Worm (Caenorhabditis elegans) whole organism, young adult: Measurements from ENCODE around the gene C13A10.1.
A peak's percentile ranks its signal among the peaks of the same experiment; 100 is the strongest.

ENCODE experiments used
- C17E4.6 ChIP-seq: fragments of 200-800 bp; sonication (Bioruptor generic); IDR thresholded peaks from 2 replicates; pipeline ENCODE4 v1.3.6; 2022; ENCODE audit warnings: missing genetic modification reagents, missing genetic modification characterization, missing compliant biosample characterization
- F23B12.7 ChIP-seq: sonication (generic microtip); optimal IDR thresholded peaks from 2 replicates; lab custom pipeline; 2017; ENCODE audit warnings: missing genetic modification characterization, mild to moderate bottlenecking, missing compliant biosample characterization, antibody characterized with exemption, moderate library complexity; ENCODE audit not compliant: insufficient read depth
- F37B4.10 ChIP-seq: fragments of 200-800 bp; sonication (Bioruptor generic); IDR thresholded peaks from 2 replicates; pipeline ENCODE4 v1.3.6; 2022; ENCODE audit warnings: missing genetic modification characterization, missing compliant biosample characterization
- F55B11.4 ChIP-seq: sonication (generic microtip); optimal IDR thresholded peaks from 2 replicates; lab custom pipeline; 2016; ENCODE audit warnings: missing compliant biosample characterization, missing genetic modification characterization, borderline replicate concordance; ENCODE audit not compliant: insufficient read depth
- F57A8.1 ChIP-seq: fragments of 200-800 bp; sonication (Bioruptor generic); optimal IDR thresholded peaks from 2 replicates; lab custom pipeline; 2018; ENCODE audit warnings: mild to moderate bottlenecking, missing genetic modification characterization, moderate library complexity, missing compliant biosample characterization
- Y53F4B.3 ChIP-seq: fragments of 200-800 bp; sonication (Bioruptor generic); IDR thresholded peaks from 2 replicates; pipeline ENCODE4 v1.3.6; 2022; ENCODE audit warnings: missing genetic modification reagents, missing genetic modification characterization, missing compliant biosample characterization
- Y53G8AR.9 ChIP-seq: fragments of 200-800 bp; sonication (Bioruptor generic); conservative IDR thresholded peaks from 2 replicates; pipeline ENCODE4 v1.3.6; 2022; ENCODE audit warnings: missing genetic modification reagents, missing genetic modification characterization, missing compliant biosample characterization
- akir-1 ChIP-seq: fragments of 200-800 bp; sonication (Bioruptor generic); optimal IDR thresholded peaks from 2 replicates; lab custom pipeline; 2018; ENCODE audit warnings: mild to moderate bottlenecking, missing genetic modification characterization, moderate library complexity, missing compliant biosample characterization
- aptf-2 ChIP-seq: fragments of 200-800 bp; sonication (Bioruptor generic); conservative IDR thresholded peaks from 2 replicates; pipeline ENCODE4 v1.3.6; 2022; ENCODE audit warnings: missing genetic modification reagents, missing genetic modification characterization, missing compliant biosample characterization
- bed-1 ChIP-seq: fragments of 200-800 bp; sonication (Bioruptor generic); IDR thresholded peaks from 2 replicates; pipeline ENCODE4 v1.3.6; 2022; ENCODE audit warnings: missing genetic modification reagents, missing genetic modification characterization, missing compliant biosample characterization
- ccch-3 ChIP-seq: fragments of 200-800 bp; sonication (Bioruptor generic); optimal IDR thresholded peaks from 2 replicates; lab custom pipeline; 2018; ENCODE audit warnings: mild to moderate bottlenecking, missing genetic modification characterization, missing compliant biosample characterization
- cebp-1 ChIP-seq, 2 experiments: fragments of 200-800 bp in 1 of 2; sonication (Bioruptor generic) in 1 of 2; sonication (generic microtip) in 1 of 2; IDR thresholded peaks in 1 of 2; optimal IDR thresholded peaks in 1 of 2; 2 replicates each; pipeline versions ENCODE4 v1.3.6 to Lab custom; 2017 to 2022; ENCODE audit warnings: missing compliant biosample characterization in 2 of 2, missing genetic modification characterization in 2 of 2, mild to moderate bottlenecking in 1 of 2, missing genetic modification reagents in 1 of 2, moderate library complexity in 1 of 2
- chd-7 ChIP-seq: sonication (generic microtip); optimal IDR thresholded peaks from 2 replicates; lab custom pipeline; 2016; ENCODE audit warnings: mild to moderate bottlenecking, missing genetic modification characterization, moderate library complexity, missing compliant biosample characterization
- die-1 ChIP-seq: sonication (generic microtip); optimal IDR thresholded peaks from 2 replicates; lab custom pipeline; 2016; ENCODE audit warnings: missing genotype, mild to moderate bottlenecking, missing genetic modification characterization, missing compliant biosample characterization
- dpff-1 ChIP-seq: sonication (generic microtip); optimal IDR thresholded peaks from 2 replicates; lab custom pipeline; 2017; ENCODE audit warnings: mild to moderate bottlenecking, missing genetic modification characterization, missing compliant biosample characterization
- dpl-1 ChIP-seq: fragments of 150-350 bp; optimal IDR thresholded peaks from 2 replicates; lab custom pipeline; 2014; ENCODE audit warnings: missing biosample characterization, missing genetic modification reagents, missing genetic modification characterization
- egl-18 ChIP-seq: fragments of 200-800 bp; sonication (Bioruptor generic); IDR thresholded peaks from 2 replicates; pipeline ENCODE4 v1.3.6; 2022; ENCODE audit warnings: missing genetic modification reagents, missing genetic modification characterization, missing compliant biosample characterization
- egl-44 ChIP-seq: fragments of 200-800 bp; sonication (Bioruptor generic); IDR thresholded peaks from 2 replicates; pipeline ENCODE4 v1.3.6; 2022; ENCODE audit warnings: missing genetic modification reagents, missing genetic modification characterization, missing compliant biosample characterization
- egrh-3 ChIP-seq: fragments of 200-800 bp; sonication (Bioruptor generic); IDR thresholded peaks from 2 replicates; pipeline ENCODE4 v1.3.6; 2022; ENCODE audit warnings: missing genetic modification reagents, missing genetic modification characterization, missing compliant biosample characterization
- ekl-4 ChIP-seq: fragments of 200-800 bp; sonication (Bioruptor generic); IDR thresholded peaks from 2 replicates; pipeline ENCODE4 v1.3.6; 2022; ENCODE audit warnings: missing genetic modification reagents, missing genetic modification characterization, missing compliant biosample characterization
- hmg-1.2 ChIP-seq: fragments of 200-800 bp; sonication (Bioruptor generic); IDR thresholded peaks from 2 replicates; pipeline ENCODE4 v1.3.6; 2022; ENCODE audit warnings: missing genetic modification reagents, missing genetic modification characterization, missing compliant biosample characterization
- lag-1 ChIP-seq: fragments of 200-800 bp; sonication (Bioruptor generic); IDR thresholded peaks from 2 replicates; pipeline ENCODE4 v1.3.6; 2022; ENCODE audit warnings: missing genetic modification reagents, missing genetic modification characterization, missing compliant biosample characterization
- lin-26 ChIP-seq: fragments of 200-800 bp; sonication (Bioruptor generic); IDR thresholded peaks from 2 replicates; pipeline ENCODE4 v1.3.6; 2022; ENCODE audit warnings: missing genetic modification reagents, missing genetic modification characterization, missing compliant biosample characterization
- lsl-1 ChIP-seq: fragments of 200-800 bp; sonication (Bioruptor generic); optimal IDR thresholded peaks from 2 replicates; lab custom pipeline; 2018; ENCODE audit warnings: mild to moderate bottlenecking, missing genetic modification characterization, moderate library complexity, missing compliant biosample characterization
- madf-10 ChIP-seq: sonication (generic microtip); optimal IDR thresholded peaks from 2 replicates; lab custom pipeline; 2016; ENCODE audit warnings: mild to moderate bottlenecking, missing genetic modification characterization, missing compliant biosample characterization
- madf-6 ChIP-seq: fragments of 200-800 bp; sonication (Bioruptor generic); IDR thresholded peaks from 2 replicates; pipeline ENCODE4 v1.3.6; 2022; ENCODE audit warnings: missing genetic modification reagents, missing genetic modification characterization, missing compliant biosample characterization
- mes-4 ChIP-seq: sonication (generic microtip); optimal IDR thresholded peaks from 2 replicates; lab custom pipeline; 2016; ENCODE audit warnings: missing genotype, missing genetic modification characterization, missing compliant biosample characterization
- nfyb-1 ChIP-seq: fragments of 200-800 bp; sonication (Bioruptor generic); IDR thresholded peaks from 2 replicates; pipeline ENCODE4 v1.3.6; 2022; ENCODE audit warnings: missing genetic modification reagents, missing genetic modification characterization, missing compliant biosample characterization
- nhr-179 ChIP-seq: sonication (generic microtip); optimal IDR thresholded peaks from 2 replicates; lab custom pipeline; 2016; ENCODE audit warnings: mild to moderate bottlenecking, missing genetic modification characterization, missing compliant biosample characterization
- pbrm-1 ChIP-seq: fragments of 200-800 bp; sonication (Bioruptor generic); IDR thresholded peaks from 2 replicates; pipeline ENCODE4 v1.3.6; 2022; ENCODE audit warnings: missing genetic modification reagents, missing genetic modification characterization, missing compliant biosample characterization
- rec-8 ChIP-seq, 2 experiments: sonication (generic microtip); optimal IDR thresholded peaks; 2 replicates each; lab custom pipeline; 2016; ENCODE audit warnings: mild to moderate bottlenecking in 2 of 2, missing genetic modification characterization in 2 of 2, missing genetic modification reagents in 2 of 2, missing genotype in 2 of 2, missing biosample characterization in 1 of 2, missing compliant biosample characterization in 1 of 2, moderate library complexity in 1 of 2
- rpc-1 ChIP-seq, 2 experiments: fragments of 150-350 bp in 1 of 2; sonication (generic microtip) in 1 of 2; optimal IDR thresholded peaks; 2 replicates each; lab custom pipeline; 2014 to 2018; ENCODE audit warnings: missing biosample characterization in 1 of 2, missing genetic modification characterization in 1 of 2, missing genetic modification reagents in 1 of 2, missing genotype in 1 of 2
- snpc-1.1 ChIP-seq: sonication (generic microtip); optimal IDR thresholded peaks from 2 replicates; lab custom pipeline; 2017; ENCODE audit warnings: missing genetic modification characterization, mild to moderate bottlenecking, missing compliant biosample characterization, antibody characterized with exemption, moderate library complexity, missing genotype, missing genetic modification reagents; ENCODE audit not compliant: insufficient read depth
- tbx-9 ChIP-seq: sonication (generic microtip); optimal IDR thresholded peaks from 2 replicates; lab custom pipeline; 2016; ENCODE audit warnings: borderline replicate concordance, missing genetic modification characterization, inconsistent platforms, missing compliant biosample characterization
- tlf-1 ChIP-seq: fragments of 200-800 bp; sonication (Bioruptor generic); optimal IDR thresholded peaks from 2 replicates; lab custom pipeline; 2018; ENCODE audit warnings: mild to moderate bottlenecking, missing genetic modification characterization, missing compliant biosample characterization
- ztf-3 ChIP-seq: fragments of 200-800 bp; sonication (Bioruptor generic); optimal IDR thresholded peaks from 2 replicates; lab custom pipeline; 2018; ENCODE audit warnings: mild to moderate bottlenecking, missing genetic modification characterization, missing compliant biosample characterization
- ztf-6 ChIP-seq: fragments of 200-800 bp; sonication (Bioruptor generic); IDR thresholded peaks from 2 replicates; pipeline ENCODE4 v1.3.6; 2022; ENCODE audit warnings: missing genetic modification reagents, missing genetic modification characterization, missing compliant biosample characterization

C13A10.1 gene

ce11 chrII:1344524-1345119 is 10.8 kb downstream of the C13A10.1 start:
- TF ChIP-seq ztf-3 (GFP tag; lab: Kevin White, UChicago) (no peak), cebp-1 (GFP tag; IDR thresholded peaks at IDR 0.05; lab: Robert Waterston, UW) (peak; percentile 75), cebp-1 (tag; optimal IDR thresholded peaks at IDR 0.05; lab: Kevin White, UChicago) (peak; percentile 95), C17E4.6 (GFP tag; lab: Robert Waterston, UW) (no peak), F55B11.4 (tag; lab: Kevin White, UChicago) (no peak), tlf-1 (no peak), lag-1 (no peak)

- no peak for TF ChIP-seq pbrm-1 (GFP tag; lab: Robert Waterston, UW)
- no peak for TF ChIP-seq egrh-3 (GFP tag; lab: Robert Waterston, UW)
- no peak for TF ChIP-seq akir-1 (GFP tag; lab: Kevin White, UChicago)
- TF ChIP-seq tbx-9 (tag; lab: Kevin White, UChicago), result no peak
- no peak for TF ChIP-seq F57A8.1 (GFP tag; lab: Kevin White, UChicago)
- no peak for TF ChIP-seq Y53G8AR.9 (GFP tag; lab: Robert Waterston, UW)
- TF ChIP-seq nfyb-1, result no peak
- TF ChIP-seq hmg-1.2, result no peak
These were observed 11.7 kb downstream of the C13A10.1 start for ce11 chrII:1343748-1344147.

- TF ChIP-seq egl-44 (GFP tag; lab: Robert Waterston, UW) (no peak), ztf-6 (GFP tag; lab: Robert Waterston, UW) (no peak), cebp-1 (GFP tag; IDR thresholded peaks at IDR 0.05; lab: Robert Waterston, UW) (no peak), cebp-1 (tag; optimal IDR thresholded peaks at IDR 0.05; lab: Kevin White, UChicago) (no peak), mes-4 (tag; lab: Kevin White, UChicago) (no peak), nfyb-1 (no peak), madf-6 (GFP tag; lab: Robert Waterston, UW) (no peak), die-1 (tag; lab: Kevin White, UChicago) (no peak)
These were observed 14.0 kb downstream of the C13A10.1 start for ce11 chrII:1341416-1341815.

- TF ChIP-seq rpc-1 (optimal IDR thresholded peaks at IDR 0.05; lab: Kevin White, UChicago) (no peak), rpc-1 (tag; optimal IDR thresholded peaks at IDR 0.05; lab: Kevin White, UChicago) (peak; percentile 7), lin-26 (GFP tag; lab: Robert Waterston, UW) (no peak)
These were observed 15.4 kb downstream of the C13A10.1 start for ce11 chrII:1340049-1340448.

ce11 chrII:1338196-1338595 is 17.3 kb downstream of the C13A10.1 start:
- TF ChIP-seq F37B4.10 (GFP tag; lab: Robert Waterston, UW) (no peak), nfyb-1 (0 out of 2 replicates have a peak, but pooled peaks have one; percentile 30), akir-1 (GFP tag; lab: Kevin White, UChicago) (no peak)

- TF ChIP-seq snpc-1.1 (tag; lab: Kevin White, UChicago) (no peak), nhr-179 (no peak), dpl-1 (GFP tag; lab: Kevin White, UChicago) (no peak), bed-1 (GFP tag; lab: Robert Waterston, UW) (no peak), aptf-2 (no peak), ekl-4 (GFP tag; lab: Robert Waterston, UW) (no peak), egl-44 (GFP tag; lab: Robert Waterston, UW) (no peak), egl-18 (GFP tag; lab: Robert Waterston, UW) (no peak), rec-8 (tag; optimal IDR thresholded peaks at IDR 0.05; lab: Kevin White, UChicago) (no peak), Y53F4B.3 (GFP tag; lab: Robert Waterston, UW) (no peak), dpff-1 (tag; lab: Kevin White, UChicago) (no peak), lsl-1 (GFP tag; lab: Kevin White, UChicago) (no peak), madf-10 (tag; lab: Kevin White, UChicago) (no peak), F55B11.4 (tag; lab: Kevin White, UChicago) (no peak), chd-7 (tag; lab: Kevin White, UChicago) (no peak), ccch-3 (no peak), F23B12.7 (no peak), nfyb-1 (no peak)
These were observed 25.6 kb downstream of the C13A10.1 start for ce11 chrII:1329887-1330286.
